Fruit fly (Drosophila melanogaster) whole organism, prepupa: ENCODE measurements around the gene CG34300.

ENCODE experiments used
- Blimp-1 ChIP-seq: fragments of 200-800 bp; sonication (Bioruptor generic); optimal IDR thresholded peaks from 3 replicates; lab custom pipeline; 2017; ENCODE audit warnings: missing biosample characterization, missing genetic modification characterization, mild to moderate bottlenecking, moderate library complexity, missing genetic modification reagents
- CG10631 ChIP-seq: fragments of 200-800 bp; sonication (Bioruptor generic); optimal IDR thresholded peaks from 2 replicates; lab custom pipeline; 2016; ENCODE audit warnings: missing biosample characterization, missing genetic modification characterization
- CG11762 ChIP-seq: fragments of 200-800 bp; sonication (Bioruptor generic); optimal IDR thresholded peaks from 3 replicates; lab custom pipeline; 2016; ENCODE audit warnings: missing biosample characterization, missing genetic modification characterization; ENCODE audit not compliant: insufficient read depth
- CG11902 ChIP-seq: fragments of 200-800 bp; sonication (Bioruptor generic); optimal IDR thresholded peaks from 3 replicates; lab custom pipeline; 2016; ENCODE audit warnings: missing biosample characterization, missing genetic modification characterization
- CG15336 ChIP-seq: fragments of 200-800 bp; sonication (Bioruptor generic); IDR thresholded peaks from 2 replicates; pipeline ENCODE4 v1.3.6; 2022; ENCODE audit warnings: missing biosample characterization, missing genetic modification characterization
- CG1621 ChIP-seq: fragments of 200-800 bp; sonication (Bioruptor generic); optimal IDR thresholded peaks from 3 replicates; lab custom pipeline; 2018; ENCODE audit warnings: missing biosample characterization, mild to moderate bottlenecking, missing genetic modification characterization
- CG16779 ChIP-seq: fragments of 200-800 bp; sonication (Bioruptor generic); optimal IDR thresholded peaks from 3 replicates; lab custom pipeline; 2017; ENCODE audit warnings: missing biosample characterization, mild to moderate bottlenecking, missing genetic modification characterization
- CG3032 ChIP-seq: fragments of 200-800 bp; optimal IDR thresholded peaks from 2 replicates; lab custom pipeline; 2019; ENCODE audit warnings: missing biosample characterization, mild to moderate bottlenecking, missing genetic modification characterization, moderate library complexity
- CG31627 ChIP-seq: fragments of 200-800 bp; sonication (Bioruptor generic); optimal IDR thresholded peaks from 3 replicates; lab custom pipeline; 2016; ENCODE audit warnings: missing biosample characterization, missing genetic modification characterization
- CG32006 ChIP-seq: fragments of 200-800 bp; sonication (Bioruptor generic); optimal IDR thresholded peaks from 3 replicates; lab custom pipeline; 2017; ENCODE audit warnings: missing biosample characterization, mild to moderate bottlenecking, missing genetic modification characterization
- CG34406 ChIP-seq: fragments of 200-800 bp; sonication (Bioruptor generic); optimal IDR thresholded peaks from 3 replicates; lab custom pipeline; 2016; ENCODE audit warnings: missing biosample characterization, missing genetic modification characterization
- CG3919 ChIP-seq: fragments of 200-800 bp; sonication (Bioruptor generic); optimal IDR thresholded peaks from 3 replicates; lab custom pipeline; 2016; ENCODE audit warnings: missing biosample characterization, missing genetic modification characterization
- CG4318 ChIP-seq: fragments of 200-800 bp; sonication (Bioruptor generic); optimal IDR thresholded peaks from 3 replicates; lab custom pipeline; 2017; ENCODE audit warnings: missing biosample characterization, mild to moderate bottlenecking, missing genetic modification characterization
- CG6163 ChIP-seq: fragments of 200-800 bp; sonication (Bioruptor generic); IDR thresholded peaks from 3 replicates; pipeline ENCODE4 v1.3.6; 2022; ENCODE audit warnings: missing biosample characterization, missing genetic modification characterization
- CG6276 ChIP-seq: fragments of 200-800 bp; sonication (Bioruptor generic); optimal IDR thresholded peaks from 2 replicates; lab custom pipeline; 2017; ENCODE audit warnings: missing biosample characterization, mild to moderate bottlenecking, missing genetic modification characterization
- CG6792 ChIP-seq: fragments of 200-800 bp; sonication (Bioruptor generic); optimal IDR thresholded peaks from 3 replicates; lab custom pipeline; 2016; ENCODE audit warnings: missing biosample characterization, missing genetic modification characterization
- CG6854 ChIP-seq: fragments of 200-800 bp; sonication (Bioruptor generic); optimal IDR thresholded peaks from 2 replicates; lab custom pipeline; 2017; ENCODE audit warnings: missing biosample characterization, mild to moderate bottlenecking, missing genetic modification characterization
- CG8119 ChIP-seq: fragments of 200-800 bp; sonication (Bioruptor generic); IDR thresholded peaks from 3 replicates; pipeline ENCODE4 v1.3.6; 2022; ENCODE audit warnings: missing biosample characterization, missing genetic modification characterization
- CG8319 ChIP-seq: fragments of 200-800 bp; sonication (Bioruptor generic); optimal IDR thresholded peaks from 3 replicates; lab custom pipeline; 2016; ENCODE audit warnings: missing biosample characterization, missing genetic modification characterization
- CG8632 ChIP-seq: fragments of 200-800 bp; sonication (Bioruptor generic); optimal IDR thresholded peaks from 3 replicates; lab custom pipeline; 2016; ENCODE audit warnings: missing biosample characterization, missing genetic modification characterization
- CG9139 ChIP-seq: fragments of 200-800 bp; sonication (Bioruptor generic); optimal IDR thresholded peaks from 3 replicates; lab custom pipeline; 2017; ENCODE audit warnings: missing biosample characterization, mild to moderate bottlenecking, missing genetic modification characterization
- Eip75B ChIP-seq: fragments of 200-800 bp; sonication (Bioruptor generic); optimal IDR thresholded peaks from 3 replicates; lab custom pipeline; 2016; ENCODE audit warnings: missing biosample characterization, missing genetic modification characterization
- Eip78C ChIP-seq: fragments of 200-800 bp; sonication (Bioruptor generic); peaks from one replicate; lab custom pipeline; 2016; ENCODE audit warnings: missing biosample characterization, missing genetic modification characterization
- Eip93F ChIP-seq: fragments of 200-800 bp; sonication (Bioruptor generic); optimal IDR thresholded peaks from 2 replicates; lab custom pipeline; 2016; ENCODE audit warnings: missing biosample characterization, mild to moderate bottlenecking, missing genetic modification characterization
- Ets21C ChIP-seq: fragments of 200-800 bp; sonication (Bioruptor generic); optimal IDR thresholded peaks from 3 replicates; lab custom pipeline; 2016; ENCODE audit warnings: missing biosample characterization, missing genetic modification characterization
- Hr38 ChIP-seq: sonication (Bioruptor generic); optimal IDR thresholded peaks from 2 replicates; lab custom pipeline; 2016; ENCODE audit warnings: missing biosample characterization, missing genetic modification characterization
- Hr39 ChIP-seq: fragments of 200-800 bp; sonication (Bioruptor generic); optimal IDR thresholded peaks from 2 replicates; lab custom pipeline; 2016; ENCODE audit warnings: missing biosample characterization, missing genetic modification characterization
- Hr4 ChIP-seq: fragments of 200-800 bp; sonication (Bioruptor generic); optimal IDR thresholded peaks from 3 replicates; lab custom pipeline; 2016; ENCODE audit warnings: missing biosample characterization, missing genetic modification characterization
- Lpt ChIP-seq: fragments of 200-800 bp; sonication (Bioruptor generic); optimal IDR thresholded peaks from 3 replicates; lab custom pipeline; 2016; ENCODE audit warnings: missing biosample characterization, missing genetic modification characterization
- Met ChIP-seq: fragments of 200-800 bp; sonication (Bioruptor generic); optimal IDR thresholded peaks from 3 replicates; lab custom pipeline; 2016; ENCODE audit warnings: missing biosample characterization, missing genetic modification characterization
- OdsH ChIP-seq: fragments of 200-800 bp; sonication (Bioruptor generic); optimal IDR thresholded peaks from 3 replicates; lab custom pipeline; 2016; ENCODE audit warnings: missing biosample characterization, missing genetic modification characterization
- Smox ChIP-seq: fragments of 200-800 bp; sonication (Bioruptor generic); optimal IDR thresholded peaks from 3 replicates; lab custom pipeline; 2016; ENCODE audit warnings: missing biosample characterization, missing genetic modification characterization
- Sox102F ChIP-seq: fragments of 200-800 bp; sonication (Bioruptor generic); optimal IDR thresholded peaks from 2 replicates; lab custom pipeline; 2016; ENCODE audit warnings: missing biosample characterization, mild to moderate bottlenecking, missing genetic modification characterization
- Sox14 ChIP-seq: fragments of 200-800 bp; sonication (Bioruptor generic); optimal IDR thresholded peaks from 3 replicates; lab custom pipeline; 2016; ENCODE audit warnings: missing biosample characterization, missing genetic modification characterization
- achi ChIP-seq: fragments of 200-800 bp; sonication (Bioruptor generic); optimal IDR thresholded peaks from 3 replicates; lab custom pipeline; 2016; ENCODE audit warnings: missing biosample characterization, missing genetic modification characterization
- acj6 ChIP-seq: fragments of 200-800 bp; sonication (Bioruptor generic); optimal IDR thresholded peaks from 3 replicates; lab custom pipeline; 2016; ENCODE audit warnings: missing biosample characterization, missing genetic modification characterization
- cyc ChIP-seq: fragments of 200-800 bp; sonication (Bioruptor generic); optimal IDR thresholded peaks from 3 replicates; lab custom pipeline; 2016; ENCODE audit warnings: missing biosample characterization, missing genetic modification characterization
- dac ChIP-seq: fragments of 200-800 bp; sonication (Bioruptor generic); optimal IDR thresholded peaks from 2 replicates; lab custom pipeline; 2017; ENCODE audit warnings: missing biosample characterization, mild to moderate bottlenecking, missing genetic modification characterization
- eg ChIP-seq: fragments of 200-800 bp; sonication (Bioruptor generic); IDR thresholded peaks from 3 replicates; pipeline ENCODE4 v1.3.6; 2022; ENCODE audit warnings: missing biosample characterization, missing genetic modification characterization
- esn ChIP-seq: fragments of 200-800 bp; sonication (Bioruptor generic); optimal IDR thresholded peaks from 2 replicates; lab custom pipeline; 2016; ENCODE audit warnings: missing biosample characterization, mild to moderate bottlenecking, missing genetic modification characterization, moderate library complexity
- fd59A ChIP-seq: fragments of 200-800 bp; sonication (Bioruptor generic); optimal IDR thresholded peaks from 2 replicates; lab custom pipeline; 2017; ENCODE audit warnings: missing biosample characterization, mild to moderate bottlenecking, missing genetic modification characterization, missing genetic modification reagents
- fd85E ChIP-seq: fragments of 200-800 bp; sonication (Bioruptor generic); optimal IDR thresholded peaks from 3 replicates; lab custom pipeline; 2016; ENCODE audit warnings: missing biosample characterization, missing genetic modification characterization
- fkh ChIP-seq: fragments of 200-800 bp; sonication (Bioruptor generic); optimal IDR thresholded peaks from 3 replicates; lab custom pipeline; 2017; ENCODE audit warnings: missing biosample characterization, mild to moderate bottlenecking, missing genetic modification characterization, moderate library complexity
- net ChIP-seq: fragments of 200-800 bp; sonication (Bioruptor generic); optimal IDR thresholded peaks from 3 replicates; lab custom pipeline; 2016; ENCODE audit warnings: missing biosample characterization, missing genetic modification characterization
- pdm3 ChIP-seq: fragments of 200-800 bp; sonication (Bioruptor generic); optimal IDR thresholded peaks from 3 replicates; lab custom pipeline; 2016; ENCODE audit warnings: missing biosample characterization, missing genetic modification characterization
- salr ChIP-seq, 2 experiments: fragments of 200-800 bp; sonication (Bioruptor generic); optimal IDR thresholded peaks; 3 replicates each; lab custom pipeline; 2016 to 2018; ENCODE audit warnings: missing biosample characterization in 2 of 2, missing genetic modification characterization in 2 of 2, mild to moderate bottlenecking in 1 of 2
- svp ChIP-seq: fragments of 200-800 bp; sonication (Bioruptor generic); peaks from one replicate; lab custom pipeline; 2016; ENCODE audit warnings: missing biosample characterization, missing genetic modification characterization
- topi ChIP-seq: fragments of 200-800 bp; sonication (Bioruptor generic); optimal IDR thresholded peaks from 3 replicates; lab custom pipeline; 2016; ENCODE audit warnings: missing biosample characterization, missing genetic modification characterization

Gene CG34300

DNA sequence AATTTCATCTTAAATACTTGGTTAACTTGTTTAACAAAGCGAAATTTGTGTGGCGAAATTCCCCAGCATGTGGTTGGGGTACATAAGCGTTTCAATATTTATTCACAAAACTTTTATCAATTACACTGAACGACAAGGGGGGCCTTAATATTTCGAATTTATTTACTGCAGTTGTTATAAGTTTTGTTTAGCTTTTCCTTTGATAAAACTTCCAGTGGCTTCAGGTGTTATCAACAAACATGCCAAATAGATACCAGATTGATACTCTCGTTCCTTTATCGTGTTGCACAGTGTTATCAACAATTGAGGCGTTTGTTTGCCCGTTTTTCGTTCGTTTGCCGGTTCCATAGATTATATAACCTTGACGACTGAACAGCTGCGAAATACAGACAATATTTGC lies 26.1 kb downstream of the CG34300 start (continued):
- TF ChIP-seq pdm3 (peak; percentile 49), OdsH (GFP tag; lab: Kevin White, UChicago) (peak; percentile 41), salr (GFP tag; optimal IDR thresholded peaks at IDR 0.05; lab: Kevin White, UChicago) (no peak), CG16779 (no peak), CG11902 (peak; percentile 47), Ets21C (peak; percentile 71), Smox (GFP tag; lab: Kevin White, UChicago) (peak; percentile 61), CG1621 (tag; lab: Kevin White, UChicago) (no peak), CG10631 (GFP tag; lab: Kevin White, UChicago) (peak; percentile 42), fd59A (GFP tag; lab: Kevin White, UChicago) (no peak), CG34406 (GFP tag; lab: Kevin White, UChicago) (peak; percentile 57), Eip75B (GFP tag; lab: Kevin White, UChicago) (peak; percentile 58), topi (GFP tag; lab: Kevin White, UChicago) (peak; percentile 85), Hr38 (GFP tag; lab: Kevin White, UChicago) (no peak), eg (GFP tag; lab: Robert Waterston, UW) (peak; percentile 60), Sox14 (peak; percentile 56), fd85E (GFP tag; lab: Kevin White, UChicago) (no peak), CG15336 (GFP tag; lab: Robert Waterston, UW) (peak; percentile 44; the same call in 1 of the 2 replicates), esn (peak; percentile 79), dac (no peak), CG8632 (GFP tag; lab: Kevin White, UChicago) (peak; percentile 48), CG9139 (GFP tag; lab: Kevin White, UChicago) (no peak), CG3919 (GFP tag; lab: Kevin White, UChicago) (peak; percentile 73), achi (GFP tag; lab: Kevin White, UChicago) (peak; percentile 58), CG8119 (GFP tag; lab: Robert Waterston, UW) (no peak; the same call in 2 of the 3 replicates), Sox102F (GFP tag; lab: Kevin White, UChicago) (peak; percentile 73)

dm6 chr3R:30277700-30278099 lies 28.7 kb downstream of the CG34300 start, which contains the start of gene heca:
Gene heca, plus strand, starts transcription at chr3R:30277932.
- no peak for TF ChIP-seq Hr4
- TF ChIP-seq salr (GFP tag; optimal IDR thresholded peaks at IDR 0.05; lab: Kevin White, UChicago): no peak
- TF ChIP-seq achi (GFP tag; lab: Kevin White, UChicago): peak; percentile 23
- no peak for TF ChIP-seq CG34406 (GFP tag; lab: Kevin White, UChicago)
- no peak for TF ChIP-seq CG10631 (GFP tag; lab: Kevin White, UChicago)
- peak; percentile 11 for TF ChIP-seq CG3032 (tag; lab: Kevin White, UChicago)
- TF ChIP-seq svp: no peak
- TF ChIP-seq CG32006: no peak
- TF ChIP-seq topi (GFP tag; lab: Kevin White, UChicago): no peak
- TF ChIP-seq CG4318 (GFP tag; lab: Kevin White, UChicago): no peak
- peak; percentile 6 for TF ChIP-seq Sox14
- TF ChIP-seq CG3919 (GFP tag; lab: Kevin White, UChicago): peak; percentile 43
- TF ChIP-seq Smox (GFP tag; lab: Kevin White, UChicago): no peak
- peak; percentile 8 for TF ChIP-seq esn
- no peak for TF ChIP-seq pdm3
- TF ChIP-seq Eip93F (GFP tag; lab: Kevin White, UChicago): no peak
- TF ChIP-seq CG31627 (GFP tag; lab: Kevin White, UChicago): no peak
- no peak for TF ChIP-seq CG8319 (GFP tag; lab: Kevin White, UChicago)
- TF ChIP-seq OdsH (GFP tag; lab: Kevin White, UChicago): no peak
- no peak for TF ChIP-seq CG8632 (GFP tag; lab: Kevin White, UChicago)
- peak; percentile 93 for TF ChIP-seq Blimp-1
- no peak for TF ChIP-seq CG6792 (GFP tag; lab: Kevin White, UChicago)
- TF ChIP-seq CG9139 (GFP tag; lab: Kevin White, UChicago): peak; percentile 33
- peak; percentile 21 for TF ChIP-seq fkh
- no peak for TF ChIP-seq fd59A (GFP tag; lab: Kevin White, UChicago)
- no peak for TF ChIP-seq cyc (GFP tag; lab: Kevin White, UChicago)
- no peak for TF ChIP-seq Sox102F (GFP tag; lab: Kevin White, UChicago)
- TF ChIP-seq Eip78C (GFP tag; lab: Kevin White, UChicago): peak; percentile 31
- TF ChIP-seq CG6276 (GFP tag; lab: Kevin White, UChicago): peak; percentile 20
- TF ChIP-seq Ets21C: no peak
- no peak for TF ChIP-seq acj6 (GFP tag; lab: Kevin White, UChicago)
- peak; percentile 18 for TF ChIP-seq CG6854
- no peak for TF ChIP-seq fd85E (GFP tag; lab: Kevin White, UChicago)
- TF ChIP-seq dac: no peak
- peak; percentile 48 for TF ChIP-seq net (GFP tag; lab: Kevin White, UChicago)
- TF ChIP-seq eg (GFP tag; lab: Robert Waterston, UW): peak; percentile 66; the same call in 1 of the 3 replicates
- no peak for TF ChIP-seq CG1621 (tag; lab: Kevin White, UChicago)
- TF ChIP-seq Met: no peak
- TF ChIP-seq Hr39 (GFP tag; lab: Kevin White, UChicago): no peak
- TF ChIP-seq Lpt (GFP tag; lab: Kevin White, UChicago): no peak
- TF ChIP-seq CG6163 (GFP tag; lab: Robert Waterston, UW): no peak; the same call in 2 of the 3 replicates
- TF ChIP-seq CG11762 (GFP tag; lab: Kevin White, UChicago): no peak
